Worm (Caenorhabditis elegans): ENCODE data around the gene Y46D2A.2.

Gene Y46D2A.2

DNA sequence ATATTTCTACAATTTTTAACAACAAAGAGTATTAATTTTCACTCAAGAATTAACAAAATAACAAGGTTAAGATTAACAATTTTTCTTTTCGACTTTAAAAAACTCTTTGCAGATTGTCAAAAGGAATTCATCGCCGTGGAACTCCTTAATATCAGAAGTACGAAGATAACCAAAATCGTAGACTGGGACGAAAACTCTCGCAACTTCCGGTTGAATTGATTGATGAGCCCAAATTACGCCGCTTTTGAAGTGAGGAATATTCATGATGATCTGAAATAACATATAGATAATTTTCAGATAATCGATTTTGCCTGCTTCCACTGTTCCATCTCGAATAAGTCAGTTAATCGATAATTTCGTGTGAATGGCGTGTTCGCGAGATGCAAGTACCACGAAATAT is 20.6 kb upstream of the Y46D2A.2 start, which contains the start of gene F14D2.15:
Gene F14D2.15, minus strand, starts transcription at position 101 of the 400 bp plus-strand sequence.
- TF ChIP-seq ama-1 (optimal IDR thresholded peaks at IDR 0.05) (no peak), lin-13 (GFP tag; optimal IDR thresholded peaks at IDR 0.05) (no peak), Y55F3AM.14 (GFP tag; optimal IDR thresholded peaks at IDR 0.05) (no peak), aly-2 (tag; optimal IDR thresholded peaks at IDR 0.05) (no peak), fos-1 (tag; optimal IDR thresholded peaks at IDR 0.05) (no peak), unc-55 (GFP tag; optimal IDR thresholded peaks at IDR 0.05) (no peak), nhr-25 (tag; optimal IDR thresholded peaks at IDR 0.05) (no peak), ceh-16 (tag; optimal IDR thresholded peaks at IDR 0.05) (no peak), mdl-1 (tag; optimal IDR thresholded peaks at IDR 0.05) (no peak), ZK546.5 (tag; optimal IDR thresholded peaks at IDR 0.05) (no peak), ztf-11 (tag; optimal IDR thresholded peaks at IDR 0.05) (no peak), gmeb-1 (tag; optimal IDR thresholded peaks at IDR 0.05) (no peak), nhr-12 (tag; optimal IDR thresholded peaks at IDR 0.05) (no peak), skn-1 (tag; optimal IDR thresholded peaks at IDR 0.05) (no peak), nhr-21 (tag; optimal IDR thresholded peaks at IDR 0.05) (no peak), dmd-4 (tag; optimal IDR thresholded peaks at IDR 0.05) (no peak), peb-1 (tag; optimal IDR thresholded peaks at IDR 0.05) (no peak), lin-11 (tag; optimal IDR thresholded peaks at IDR 0.05) (no peak)

DNA sequence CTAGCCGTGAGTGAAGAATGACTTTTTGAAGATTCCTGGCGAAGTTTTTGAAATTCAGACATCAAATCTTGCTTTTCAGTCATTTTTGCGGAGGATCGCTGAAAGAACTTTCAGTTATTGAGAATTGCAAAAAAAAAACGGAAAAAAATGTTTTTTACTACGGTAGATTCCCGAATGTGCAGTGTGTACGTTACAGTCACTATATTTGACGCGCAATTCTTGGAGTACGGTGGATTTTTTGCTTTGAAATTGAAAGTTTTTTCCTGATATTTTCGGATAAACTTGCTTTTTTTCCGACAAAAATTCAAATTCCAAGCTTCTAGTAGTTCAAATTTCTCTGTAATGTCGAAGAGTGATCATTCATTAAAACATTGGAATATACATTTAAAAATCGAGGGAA is 18.9 kb upstream of the Y46D2A.2 start, which contains the start of gene F14D2.11:
Gene F14D2.11, minus strand, starts transcription at position 101 of the 400 bp plus-strand sequence.
- TF ChIP-seq dmd-4 (tag; optimal IDR thresholded peaks at IDR 0.05) (no peak), ztf-4 (tag; optimal IDR thresholded peaks at IDR 0.05) (no peak), elt-1 (tag; optimal IDR thresholded peaks at IDR 0.05) (no peak), nhr-25 (tag; optimal IDR thresholded peaks at IDR 0.05) (no peak), nhr-6 (tag; optimal IDR thresholded peaks at IDR 0.05) (no peak)

ce11 chrII:3340818-3341217 is 17.7 kb upstream of the Y46D2A.2 start:
- TF ChIP-seq sma-3 (GFP tag; optimal IDR thresholded peaks at IDR 0.05) = no peak
- no peak for TF ChIP-seq nhr-6 (tag; optimal IDR thresholded peaks at IDR 0.05)
- TF ChIP-seq zag-1 (tag; optimal IDR thresholded peaks at IDR 0.05) = no peak
- TF ChIP-seq nhr-77 (tag; optimal IDR thresholded peaks at IDR 0.05) = no peak
- no peak for TF ChIP-seq nhr-237 (tag; optimal IDR thresholded peaks at IDR 0.05)
- no peak for TF ChIP-seq dmd-4 (tag; optimal IDR thresholded peaks at IDR 0.05)
- TF ChIP-seq unc-39 (tag; optimal IDR thresholded peaks at IDR 0.05) = no peak
- no peak for TF ChIP-seq mdl-1 (tag; optimal IDR thresholded peaks at IDR 0.05)

DNA sequence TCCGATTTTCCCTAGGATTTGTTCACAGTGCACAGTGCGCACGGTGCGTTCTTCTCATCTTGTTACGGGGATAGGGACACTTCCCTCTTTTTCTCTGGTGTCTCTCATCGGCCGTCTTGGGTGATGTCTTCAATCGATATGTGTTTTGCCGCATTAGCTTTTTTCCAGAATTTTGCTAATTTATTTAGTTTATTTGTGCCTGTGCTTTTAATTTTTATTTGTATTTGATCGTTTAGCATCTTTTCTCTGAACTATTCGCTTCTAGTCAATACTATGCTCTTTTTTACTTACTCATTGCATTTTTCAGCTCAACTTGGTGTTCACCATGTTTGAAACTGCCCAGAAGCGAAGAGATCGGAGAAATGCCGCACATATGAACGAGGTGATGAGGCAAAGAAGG is 17.2 kb upstream of the Y46D2A.2 start, which contains the start of gene F14D2.5:
Gene F14D2.5, plus strand, starts transcription at position 301 of the 400 bp plus-strand sequence.
- TF ChIP-seq nhr-6 (tag; optimal IDR thresholded peaks at IDR 0.05) (no peak), nhr-129 (tag; optimal IDR thresholded peaks at IDR 0.05) (no peak), ZK546.5 (tag; optimal IDR thresholded peaks at IDR 0.05) (no peak), zag-1 (tag; optimal IDR thresholded peaks at IDR 0.05) (no peak), R02D3.7 (tag; optimal IDR thresholded peaks at IDR 0.05) (no peak), fos-1 (tag; optimal IDR thresholded peaks at IDR 0.05) (no peak), ama-1 (optimal IDR thresholded peaks at IDR 0.05) (no peak)

ce11 chrII:3338556-3338955 is 15.5 kb upstream of the Y46D2A.2 start, which contains the start of gene F14D2.7:
Gene F14D2.7, minus strand, starts transcription at chrII:3338656.
- TF ChIP-seq alr-1 (tag; optimal IDR thresholded peaks at IDR 0.05) = no peak
- no peak for TF ChIP-seq peb-1 (tag; optimal IDR thresholded peaks at IDR 0.05)
- TF ChIP-seq ceh-16 (tag; optimal IDR thresholded peaks at IDR 0.05) = no peak
- TF ChIP-seq nhr-129 (tag; optimal IDR thresholded peaks at IDR 0.05) = no peak
- no peak for TF ChIP-seq elt-3 (tag; optimal IDR thresholded peaks at IDR 0.05)
- TF ChIP-seq snpc-4 (tag; optimal IDR thresholded peaks at IDR 0.05) = no peak
- TF ChIP-seq nhr-6 (tag; optimal IDR thresholded peaks at IDR 0.05) = no peak
- no peak for TF ChIP-seq unc-62 (GFP tag; optimal IDR thresholded peaks at IDR 0.05)
- TF ChIP-seq zag-1 (tag; optimal IDR thresholded peaks at IDR 0.05) = no peak
- no peak for TF ChIP-seq ama-1 (optimal IDR thresholded peaks at IDR 0.05)
- TF ChIP-seq lsy-2 (tag; optimal IDR thresholded peaks at IDR 0.05) = no peak
- no peak for TF ChIP-seq lin-39 (tag; optimal IDR thresholded peaks at IDR 0.05)
- no peak for TF ChIP-seq nhr-12 (tag; optimal IDR thresholded peaks at IDR 0.05)
- no peak for TF ChIP-seq lin-13 (GFP tag; optimal IDR thresholded peaks at IDR 0.05)
- no peak for TF ChIP-seq blmp-1 (tag; optimal IDR thresholded peaks at IDR 0.05; ENCODE audit: insufficient read depth)
- TF ChIP-seq elt-1 (tag; optimal IDR thresholded peaks at IDR 0.05) = no peak
- no peak for TF ChIP-seq ZK546.5 (tag; optimal IDR thresholded peaks at IDR 0.05)
- no peak for TF ChIP-seq mab-5 (tag; optimal IDR thresholded peaks at IDR 0.05)
- TF ChIP-seq ztf-11 (tag; optimal IDR thresholded peaks at IDR 0.05) = no peak
